Fruit fly (Drosophila melanogaster) whole organism, prepupa: ENCODE measurements around the gene MED14.

ENCODE experiments used
- Blimp-1 ChIP-seq: fragments of 200-800 bp; sonication (Bioruptor generic); optimal IDR thresholded peaks from 3 replicates; lab custom pipeline; 2017; ENCODE audit warnings: missing biosample characterization, missing genetic modification characterization, mild to moderate bottlenecking, moderate library complexity, missing genetic modification reagents
- CG10631 ChIP-seq: fragments of 200-800 bp; sonication (Bioruptor generic); optimal IDR thresholded peaks from 2 replicates; lab custom pipeline; 2016; ENCODE audit warnings: missing biosample characterization, missing genetic modification characterization
- CG10669 ChIP-seq: fragments of 200-800 bp; sonication (Bioruptor generic); optimal IDR thresholded peaks from 3 replicates; lab custom pipeline; 2018; ENCODE audit warnings: missing biosample characterization, mild to moderate bottlenecking, missing genetic modification characterization, moderate library complexity
- CG11762 ChIP-seq: fragments of 200-800 bp; sonication (Bioruptor generic); optimal IDR thresholded peaks from 3 replicates; lab custom pipeline; 2016; ENCODE audit warnings: missing biosample characterization, missing genetic modification characterization; ENCODE audit not compliant: insufficient read depth
- CG15336 ChIP-seq: fragments of 200-800 bp; sonication (Bioruptor generic); IDR thresholded peaks from 2 replicates; pipeline ENCODE4 v1.3.6; 2022; ENCODE audit warnings: missing biosample characterization, missing genetic modification characterization
- CG1621 ChIP-seq: fragments of 200-800 bp; sonication (Bioruptor generic); optimal IDR thresholded peaks from 3 replicates; lab custom pipeline; 2018; ENCODE audit warnings: missing biosample characterization, mild to moderate bottlenecking, missing genetic modification characterization
- CG3032 ChIP-seq: fragments of 200-800 bp; optimal IDR thresholded peaks from 2 replicates; lab custom pipeline; 2019; ENCODE audit warnings: missing biosample characterization, mild to moderate bottlenecking, missing genetic modification characterization, moderate library complexity
- CG34406 ChIP-seq: fragments of 200-800 bp; sonication (Bioruptor generic); optimal IDR thresholded peaks from 3 replicates; lab custom pipeline; 2016; ENCODE audit warnings: missing biosample characterization, missing genetic modification characterization
- CG3919 ChIP-seq: fragments of 200-800 bp; sonication (Bioruptor generic); optimal IDR thresholded peaks from 3 replicates; lab custom pipeline; 2016; ENCODE audit warnings: missing biosample characterization, missing genetic modification characterization
- CG6163 ChIP-seq: fragments of 200-800 bp; sonication (Bioruptor generic); IDR thresholded peaks from 3 replicates; pipeline ENCODE4 v1.3.6; 2022; ENCODE audit warnings: missing biosample characterization, missing genetic modification characterization
- CG6276 ChIP-seq: fragments of 200-800 bp; sonication (Bioruptor generic); optimal IDR thresholded peaks from 2 replicates; lab custom pipeline; 2017; ENCODE audit warnings: missing biosample characterization, mild to moderate bottlenecking, missing genetic modification characterization
- CG6792 ChIP-seq: fragments of 200-800 bp; sonication (Bioruptor generic); optimal IDR thresholded peaks from 3 replicates; lab custom pipeline; 2016; ENCODE audit warnings: missing biosample characterization, missing genetic modification characterization
- CG6854 ChIP-seq: fragments of 200-800 bp; sonication (Bioruptor generic); optimal IDR thresholded peaks from 2 replicates; lab custom pipeline; 2017; ENCODE audit warnings: missing biosample characterization, mild to moderate bottlenecking, missing genetic modification characterization
- CG7368 ChIP-seq: fragments of 200-800 bp; sonication (Bioruptor generic); optimal IDR thresholded peaks from 3 replicates; lab custom pipeline; 2016; ENCODE audit warnings: missing biosample characterization, missing genetic modification characterization
- CG8119 ChIP-seq: fragments of 200-800 bp; sonication (Bioruptor generic); IDR thresholded peaks from 3 replicates; pipeline ENCODE4 v1.3.6; 2022; ENCODE audit warnings: missing biosample characterization, missing genetic modification characterization
- CG8632 ChIP-seq: fragments of 200-800 bp; sonication (Bioruptor generic); optimal IDR thresholded peaks from 3 replicates; lab custom pipeline; 2016; ENCODE audit warnings: missing biosample characterization, missing genetic modification characterization
- CG9139 ChIP-seq: fragments of 200-800 bp; sonication (Bioruptor generic); optimal IDR thresholded peaks from 3 replicates; lab custom pipeline; 2017; ENCODE audit warnings: missing biosample characterization, mild to moderate bottlenecking, missing genetic modification characterization
- Eip75B ChIP-seq: fragments of 200-800 bp; sonication (Bioruptor generic); optimal IDR thresholded peaks from 3 replicates; lab custom pipeline; 2016; ENCODE audit warnings: missing biosample characterization, missing genetic modification characterization
- Eip93F ChIP-seq: fragments of 200-800 bp; sonication (Bioruptor generic); optimal IDR thresholded peaks from 2 replicates; lab custom pipeline; 2016; ENCODE audit warnings: missing biosample characterization, mild to moderate bottlenecking, missing genetic modification characterization
- Ets21C ChIP-seq: fragments of 200-800 bp; sonication (Bioruptor generic); optimal IDR thresholded peaks from 3 replicates; lab custom pipeline; 2016; ENCODE audit warnings: missing biosample characterization, missing genetic modification characterization
- Ets96B ChIP-seq: fragments of 200-800 bp; optimal IDR thresholded peaks from 2 replicates; lab custom pipeline; 2019; ENCODE audit warnings: missing biosample characterization, mild to moderate bottlenecking, missing genetic modification characterization, moderate library complexity
- Gug ChIP-seq: fragments of 200-800 bp; sonication (Bioruptor generic); IDR thresholded peaks from 2 replicates; pipeline ENCODE4 v1.3.6; 2022; ENCODE audit warnings: missing biosample characterization, missing genetic modification characterization
- Hr38 ChIP-seq: sonication (Bioruptor generic); optimal IDR thresholded peaks from 2 replicates; lab custom pipeline; 2016; ENCODE audit warnings: missing biosample characterization, missing genetic modification characterization
- Hr39 ChIP-seq: fragments of 200-800 bp; sonication (Bioruptor generic); optimal IDR thresholded peaks from 2 replicates; lab custom pipeline; 2016; ENCODE audit warnings: missing biosample characterization, missing genetic modification characterization
- Hr4 ChIP-seq: fragments of 200-800 bp; sonication (Bioruptor generic); optimal IDR thresholded peaks from 3 replicates; lab custom pipeline; 2016; ENCODE audit warnings: missing biosample characterization, missing genetic modification characterization
- Lpt ChIP-seq: fragments of 200-800 bp; sonication (Bioruptor generic); optimal IDR thresholded peaks from 3 replicates; lab custom pipeline; 2016; ENCODE audit warnings: missing biosample characterization, missing genetic modification characterization
- Met ChIP-seq: fragments of 200-800 bp; sonication (Bioruptor generic); optimal IDR thresholded peaks from 3 replicates; lab custom pipeline; 2016; ENCODE audit warnings: missing biosample characterization, missing genetic modification characterization
- Sox102F ChIP-seq: fragments of 200-800 bp; sonication (Bioruptor generic); optimal IDR thresholded peaks from 2 replicates; lab custom pipeline; 2016; ENCODE audit warnings: missing biosample characterization, mild to moderate bottlenecking, missing genetic modification characterization
- Sox14 ChIP-seq: fragments of 200-800 bp; sonication (Bioruptor generic); optimal IDR thresholded peaks from 3 replicates; lab custom pipeline; 2016; ENCODE audit warnings: missing biosample characterization, missing genetic modification characterization
- Sox15 ChIP-seq: fragments of 200-800 bp; sonication (Bioruptor generic); optimal IDR thresholded peaks from 3 replicates; lab custom pipeline; 2016; ENCODE audit warnings: missing biosample characterization, missing genetic modification characterization
- achi ChIP-seq: fragments of 200-800 bp; sonication (Bioruptor generic); optimal IDR thresholded peaks from 3 replicates; lab custom pipeline; 2016; ENCODE audit warnings: missing biosample characterization, missing genetic modification characterization
- acj6 ChIP-seq: fragments of 200-800 bp; sonication (Bioruptor generic); optimal IDR thresholded peaks from 3 replicates; lab custom pipeline; 2016; ENCODE audit warnings: missing biosample characterization, missing genetic modification characterization
- dac ChIP-seq: fragments of 200-800 bp; sonication (Bioruptor generic); optimal IDR thresholded peaks from 2 replicates; lab custom pipeline; 2017; ENCODE audit warnings: missing biosample characterization, mild to moderate bottlenecking, missing genetic modification characterization
- dsx ChIP-seq: fragments of 200-800 bp; optimal IDR thresholded peaks from 3 replicates; lab custom pipeline; 2019; ENCODE audit warnings: missing biosample characterization, mild to moderate bottlenecking, missing genetic modification characterization, moderate library complexity; ENCODE audit not compliant: poor library complexity, severe bottlenecking
- eg ChIP-seq: fragments of 200-800 bp; sonication (Bioruptor generic); IDR thresholded peaks from 3 replicates; pipeline ENCODE4 v1.3.6; 2022; ENCODE audit warnings: missing biosample characterization, missing genetic modification characterization
- esn ChIP-seq: fragments of 200-800 bp; sonication (Bioruptor generic); optimal IDR thresholded peaks from 2 replicates; lab custom pipeline; 2016; ENCODE audit warnings: missing biosample characterization, mild to moderate bottlenecking, missing genetic modification characterization, moderate library complexity
- fd59A ChIP-seq: fragments of 200-800 bp; sonication (Bioruptor generic); optimal IDR thresholded peaks from 2 replicates; lab custom pipeline; 2017; ENCODE audit warnings: missing biosample characterization, mild to moderate bottlenecking, missing genetic modification characterization, missing genetic modification reagents
- fkh ChIP-seq: fragments of 200-800 bp; sonication (Bioruptor generic); optimal IDR thresholded peaks from 3 replicates; lab custom pipeline; 2017; ENCODE audit warnings: missing biosample characterization, mild to moderate bottlenecking, missing genetic modification characterization, moderate library complexity
- lz ChIP-seq: fragments of 200-800 bp; sonication (Bioruptor generic); optimal IDR thresholded peaks from 3 replicates; lab custom pipeline; 2016; ENCODE audit warnings: missing biosample characterization, missing genetic modification characterization
- net ChIP-seq: fragments of 200-800 bp; sonication (Bioruptor generic); optimal IDR thresholded peaks from 3 replicates; lab custom pipeline; 2016; ENCODE audit warnings: missing biosample characterization, missing genetic modification characterization
- pdm3 ChIP-seq: fragments of 200-800 bp; sonication (Bioruptor generic); optimal IDR thresholded peaks from 3 replicates; lab custom pipeline; 2016; ENCODE audit warnings: missing biosample characterization, missing genetic modification characterization
- salr ChIP-seq, 2 experiments: fragments of 200-800 bp; sonication (Bioruptor generic); optimal IDR thresholded peaks; 3 replicates each; lab custom pipeline; 2016 to 2018; ENCODE audit warnings: missing biosample characterization in 2 of 2, missing genetic modification characterization in 2 of 2, mild to moderate bottlenecking in 1 of 2
- spab ChIP-seq: fragments of 200-800 bp; sonication (Bioruptor generic); optimal IDR thresholded peaks from 2 replicates; lab custom pipeline; 2017; ENCODE audit warnings: missing biosample characterization, mild to moderate bottlenecking, missing genetic modification characterization, missing genetic modification reagents
- ss ChIP-seq, 2 experiments: fragments of 200-800 bp; sonication (Bioruptor generic); optimal IDR thresholded peaks; 2 replicates in 1 of 2; 3 replicates in 1 of 2; lab custom pipeline; 2017 to 2018; ENCODE audit warnings: mild to moderate bottlenecking in 2 of 2, missing biosample characterization in 2 of 2, missing genetic modification characterization in 2 of 2, moderate library complexity in 1 of 2
- svp ChIP-seq: fragments of 200-800 bp; sonication (Bioruptor generic); peaks from one replicate; lab custom pipeline; 2016; ENCODE audit warnings: missing biosample characterization, missing genetic modification characterization
- topi ChIP-seq: fragments of 200-800 bp; sonication (Bioruptor generic); optimal IDR thresholded peaks from 3 replicates; lab custom pipeline; 2016; ENCODE audit warnings: missing biosample characterization, missing genetic modification characterization
- vri ChIP-seq: fragments of 200-800 bp; sonication (Bioruptor generic); optimal IDR thresholded peaks from 3 replicates; lab custom pipeline; 2016; ENCODE audit warnings: missing biosample characterization, mild to moderate bottlenecking, missing genetic modification characterization

MED14 gene

dm6 chr3L:565561-565960, 27.5 kb upstream of the MED14 start:
- TF ChIP-seq Blimp-1 (GFP tag; lab: Kevin White, UChicago) (peak; percentile 2), Hr38 (GFP tag; lab: Kevin White, UChicago) (no peak), Eip75B (GFP tag; lab: Kevin White, UChicago) (no peak), topi (GFP tag; lab: Kevin White, UChicago) (no peak), dsx (GFP tag; lab: Kevin White, UChicago) (peak; percentile 97), CG8119 (GFP tag; lab: Robert Waterston, UW) (no peak), Gug (GFP tag; lab: Robert Waterston, UW) (no peak), Sox15 (GFP tag; lab: Kevin White, UChicago) (no peak)

- TF ChIP-seq Sox102F (GFP tag; lab: Kevin White, UChicago) (peak; percentile 88), CG1621 (tag; lab: Kevin White, UChicago) (peak; percentile 86), CG7368 (GFP tag; lab: Kevin White, UChicago) (peak; percentile 81), vri (GFP tag; lab: Kevin White, UChicago) (peak; percentile 48), Eip93F (peak; percentile 74), esn (GFP tag; lab: Kevin White, UChicago) (peak; percentile 94), Blimp-1 (GFP tag; lab: Kevin White, UChicago) (peak; percentile 67), CG8632 (GFP tag; lab: Kevin White, UChicago) (peak; percentile 83), acj6 (GFP tag; lab: Kevin White, UChicago) (peak; percentile 90), CG3919 (GFP tag; lab: Kevin White, UChicago) (peak; percentile 90), Sox14 (GFP tag; lab: Kevin White, UChicago) (peak; percentile 95), CG6163 (GFP tag; lab: Robert Waterston, UW) (peak; percentile 73), fkh (GFP tag; lab: Kevin White, UChicago) (no peak), Sox15 (GFP tag; lab: Kevin White, UChicago) (peak; percentile 89), CG10631 (GFP tag; lab: Kevin White, UChicago) (peak; percentile 89), salr (GFP tag; optimal IDR thresholded peaks at IDR 0.05; lab: Kevin White, UChicago) (peak; percentile 83 to 89), spab (GFP tag; lab: Kevin White, UChicago) (peak; percentile 88), Ets21C (peak; percentile 87), Ets96B (tag; lab: Kevin White, UChicago) (peak; percentile 89), Hr39 (GFP tag; lab: Kevin White, UChicago) (peak; percentile 93), Lpt (GFP tag; lab: Kevin White, UChicago) (peak; percentile 81), Hr4 (GFP tag; lab: Kevin White, UChicago) (peak; percentile 93), CG34406 (GFP tag; lab: Kevin White, UChicago) (peak; percentile 85), CG15336 (GFP tag; lab: Robert Waterston, UW) (peak; percentile 91), Met (peak; percentile 92), dac (GFP tag; lab: Kevin White, UChicago) (peak; percentile 85), dsx (GFP tag; lab: Kevin White, UChicago) (no peak), CG6792 (GFP tag; lab: Kevin White, UChicago) (peak; percentile 91), Gug (GFP tag; lab: Robert Waterston, UW) (peak; percentile 67), pdm3 (GFP tag; lab: Kevin White, UChicago) (peak; percentile 92), CG11762 (GFP tag; lab: Kevin White, UChicago) (peak; percentile 83), net (peak; percentile 89), ss (GFP tag; optimal IDR thresholded peaks at IDR 0.05; lab: Kevin White, UChicago) (peak; percentile 79 to 90), svp (peak; percentile 98), fd59A (peak; percentile 87), CG9139 (GFP tag; lab: Kevin White, UChicago) (peak; percentile 70), lz (GFP tag; lab: Kevin White, UChicago) (peak; percentile 93), eg (GFP tag; lab: Robert Waterston, UW) (peak; percentile 83), CG6276 (GFP tag; lab: Kevin White, UChicago) (peak; percentile 86), CG10669 (GFP tag; lab: Kevin White, UChicago) (peak; percentile 93), topi (GFP tag; lab: Kevin White, UChicago) (peak; percentile 93), achi (peak; percentile 88), CG3032 (tag; lab: Kevin White, UChicago) (peak; percentile 92), CG6854 (GFP tag; lab: Kevin White, UChicago) (peak; percentile 78), Eip75B (GFP tag; lab: Kevin White, UChicago) (peak; percentile 93)
These were observed 26.9 kb upstream of the MED14 start for dm6 chr3L:565964-566627.
